Worm (Caenorhabditis elegans) whole organism, midembryonic: ENCODE results near the gene Y14H12A.1.

ENCODE experiments used
- flt-1 ChIP-seq: fragments of 200-800 bp; sonication (Bioruptor generic); IDR thresholded peaks from 2 replicates; pipeline ENCODE4 v1.3.6; 2022; ENCODE audit warnings: missing genetic modification characterization, missing compliant biosample characterization
- klf-2 ChIP-seq: fragments of 200-800 bp; sonication (Bioruptor generic); conservative IDR thresholded peaks from 2 replicates; pipeline ENCODE4 v1.3.6; 2022; ENCODE audit warnings: missing genetic modification reagents, missing genetic modification characterization, missing compliant biosample characterization
- ztf-23 ChIP-seq: fragments of 200-800 bp; sonication (Bioruptor generic); IDR thresholded peaks from 2 replicates; pipeline ENCODE4 v1.3.6; 2022; ENCODE audit warnings: missing genetic modification reagents, missing genetic modification characterization, missing compliant biosample characterization
- ztf-29 ChIP-seq: fragments of 200-800 bp; sonication (Bioruptor generic); IDR thresholded peaks from 2 replicates; pipeline ENCODE4 v1.3.6; 2022; ENCODE audit warnings: missing genetic modification reagents, missing genetic modification characterization, missing compliant biosample characterization

ce11 chrII:3961256-3961655, 31.7 kb upstream of the Y14H12A.1 start:
- TF ChIP-seq klf-2 (GFP tag; lab: Robert Waterston, UW) (no peak), ztf-23 (GFP tag; lab: Robert Waterston, UW) (0 out of 2 replicates have a peak, but pooled peaks have one; percentile 42), ztf-29 (no peak), flt-1 (GFP tag; lab: Robert Waterston, UW) (no peak)
